Worm (Caenorhabditis elegans): ENCODE results near the gene lat-2.

Gene lat-2

ce11 chrII:4355217-4355616 lies 3.6 kb upstream of the lat-2 start, which contains the start of the genes H20J04.7 and H20J04.1:
TSS of gene H20J04.7 (minus strand) at chrII:4355317.
TSS of gene H20J04.1 (plus strand) at chrII:4355613.
- TF ChIP-seq snpc-4 (tag; optimal IDR thresholded peaks at IDR 0.05): no peak
- TF ChIP-seq drap-1 (GFP tag; optimal IDR thresholded peaks at IDR 0.05): no peak

DNA sequence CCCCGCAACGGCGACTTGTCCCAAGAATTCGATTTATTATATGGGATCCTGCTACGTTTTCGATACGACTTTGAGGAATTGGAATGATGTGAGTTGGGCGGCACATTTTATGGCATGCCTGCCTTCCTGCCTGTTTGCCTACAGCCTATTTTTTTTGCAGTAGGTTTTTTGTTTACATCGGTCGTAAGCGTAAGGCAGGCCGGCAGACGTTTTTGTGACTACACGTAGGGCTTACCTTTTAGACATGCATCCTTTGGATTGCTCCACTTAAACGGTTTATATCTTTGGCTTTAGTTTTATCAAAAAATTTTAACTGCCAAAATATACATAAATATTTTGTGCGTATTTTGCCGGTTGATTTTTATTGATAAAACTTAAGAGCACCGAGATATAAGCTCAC lies 354 bp downstream of the lat-2 start:
- TF ChIP-seq flh-1 (GFP tag; optimal IDR thresholded peaks at IDR 0.05) (no peak), ces-1 (GFP tag; optimal IDR thresholded peaks at IDR 0.05) (no peak), pha-4 (tag; optimal IDR thresholded peaks at IDR 0.05) (no peak), bed-3 (GFP tag; optimal IDR thresholded peaks at IDR 0.05) (no peak), sptf-1 (tag; optimal IDR thresholded peaks at IDR 0.05) (no peak)

DNA sequence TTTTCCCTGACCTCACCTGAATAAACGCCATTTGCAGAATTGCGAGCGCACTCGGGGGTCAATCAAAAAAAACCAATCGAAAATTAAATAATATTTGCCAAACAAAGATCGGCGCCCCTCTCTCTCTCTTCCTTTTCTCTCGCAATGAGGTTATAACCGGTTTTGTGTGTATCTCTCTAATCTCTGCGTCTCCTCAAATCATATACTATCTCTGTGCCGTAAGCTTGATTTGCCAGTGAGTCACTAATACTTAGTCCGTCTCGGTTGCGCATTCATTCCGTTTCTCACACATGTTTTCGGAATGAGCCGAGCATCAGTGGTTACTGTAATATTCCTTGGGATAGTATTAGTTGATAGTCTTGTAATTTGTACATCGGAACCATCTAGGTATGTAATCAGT lies 3.2 kb downstream of the lat-2 start:
- TF ChIP-seq lin-32 (GFP tag; optimal IDR thresholded peaks at IDR 0.05) (no peak), blmp-1 (tag; optimal IDR thresholded peaks at IDR 0.05) (no peak), cnd-1 (tag; optimal IDR thresholded peaks at IDR 0.05) (no peak), flh-1 (GFP tag; optimal IDR thresholded peaks at IDR 0.05) (no peak)

ce11 chrII:4367923-4368322 lies 9.1 kb downstream of the lat-2 start, which contains the start of gene try-9:
TSS of gene try-9 (plus strand) at chrII:4368223.
- no peak for TF ChIP-seq lsy-2 (tag; optimal IDR thresholded peaks at IDR 0.05)

- no peak for TF ChIP-seq mab-5 (tag; optimal IDR thresholded peaks at IDR 0.05)
- no peak for TF ChIP-seq ceh-39 (tag; optimal IDR thresholded peaks at IDR 0.05)
- TF ChIP-seq nhr-28 (tag; optimal IDR thresholded peaks at IDR 0.05): no peak
- TF ChIP-seq ztf-11 (tag; optimal IDR thresholded peaks at IDR 0.05): no peak
- no peak for TF ChIP-seq tbx-8 (GFP tag; optimal IDR thresholded peaks at IDR 0.05)
- TF ChIP-seq nhr-237 (tag; optimal IDR thresholded peaks at IDR 0.05): no peak
- no peak for TF ChIP-seq nhr-2 (tag; optimal IDR thresholded peaks at IDR 0.05)
- no peak for TF ChIP-seq unc-39 (tag; optimal IDR thresholded peaks at IDR 0.05)
- TF ChIP-seq cnd-1 (tag; optimal IDR thresholded peaks at IDR 0.05): no peak
- TF ChIP-seq nhr-76 (tag; optimal IDR thresholded peaks at IDR 0.05): no peak
- no peak for TF ChIP-seq ceh-43 (GFP tag; optimal IDR thresholded peaks at IDR 0.05)
- no peak for TF ChIP-seq M03D4.4 (tag; optimal IDR thresholded peaks at IDR 0.05)
- no peak for TF ChIP-seq unc-120 (tag; optimal IDR thresholded peaks at IDR 0.05; ENCODE audit: poor library complexity, severe bottlenecking)
- no peak for TF ChIP-seq pha-4 (tag; optimal IDR thresholded peaks at IDR 0.05)
- no peak for TF ChIP-seq hlh-1 (tag; optimal IDR thresholded peaks at IDR 0.05)
- no peak for TF ChIP-seq drap-1 (GFP tag; optimal IDR thresholded peaks at IDR 0.05)
- TF ChIP-seq lsy-2 (tag; optimal IDR thresholded peaks at IDR 0.05): no peak
- TF ChIP-seq lin-32 (GFP tag; optimal IDR thresholded peaks at IDR 0.05): no peak
These were observed 10.8 kb downstream of the lat-2 start for ce11 chrII:4369715-4370114.

- TF ChIP-seq flh-1 (GFP tag; optimal IDR thresholded peaks at IDR 0.05) (no peak), unc-120 (tag; optimal IDR thresholded peaks at IDR 0.05; ENCODE audit: poor library complexity, severe bottlenecking) (no peak), sem-2 (GFP tag; optimal IDR thresholded peaks at IDR 0.05) (no peak), zip-8 (tag; optimal IDR thresholded peaks at IDR 0.05) (no peak), lsy-2 (tag; optimal IDR thresholded peaks at IDR 0.05) (no peak), nhr-237 (tag; optimal IDR thresholded peaks at IDR 0.05) (no peak), ceh-83 (GFP tag; optimal IDR thresholded peaks at IDR 0.05) (no peak)
These were observed 12.0 kb downstream of the lat-2 start for ce11 chrII:4370842-4371241.

ce11 chrII:4372406-4372805 lies 13.5 kb downstream of the lat-2 start, which contains the start of gene paic-1:
TSS of gene paic-1 (minus strand) at chrII:4372525.
- TF ChIP-seq sptf-1 (tag; optimal IDR thresholded peaks at IDR 0.05): no peak
- no peak for TF ChIP-seq nhr-12 (tag; optimal IDR thresholded peaks at IDR 0.05)
- no peak for TF ChIP-seq lin-32 (GFP tag; optimal IDR thresholded peaks at IDR 0.05)
- TF ChIP-seq nhr-2 (tag; optimal IDR thresholded peaks at IDR 0.05): no peak
- no peak for TF ChIP-seq M03D4.4 (tag; optimal IDR thresholded peaks at IDR 0.05)
- TF ChIP-seq zip-8 (tag; optimal IDR thresholded peaks at IDR 0.05): no peak
- TF ChIP-seq ham-2 (GFP tag; optimal IDR thresholded peaks at IDR 0.05): no peak
- TF ChIP-seq ceh-83 (GFP tag; optimal IDR thresholded peaks at IDR 0.05): no peak
- no peak for TF ChIP-seq unc-62 (GFP tag; optimal IDR thresholded peaks at IDR 0.05)
- no peak for TF ChIP-seq nhr-76 (tag; optimal IDR thresholded peaks at IDR 0.05)
- TF ChIP-seq bed-3 (GFP tag; optimal IDR thresholded peaks at IDR 0.05): no peak
- TF ChIP-seq drap-1 (GFP tag; optimal IDR thresholded peaks at IDR 0.05): no peak
- no peak for TF ChIP-seq ceh-39 (tag; optimal IDR thresholded peaks at IDR 0.05)
- no peak for TF ChIP-seq nhr-237 (tag; optimal IDR thresholded peaks at IDR 0.05)
- no peak for TF ChIP-seq mep-1 (tag; optimal IDR thresholded peaks at IDR 0.05)
- no peak for TF ChIP-seq hlh-1 (tag; optimal IDR thresholded peaks at IDR 0.05)
- no peak for TF ChIP-seq blmp-1 (tag; optimal IDR thresholded peaks at IDR 0.05)
- no peak for TF ChIP-seq tbx-8 (GFP tag; optimal IDR thresholded peaks at IDR 0.05)
- TF ChIP-seq snpc-4 (tag; optimal IDR thresholded peaks at IDR 0.05): no peak
